Worm (Caenorhabditis elegans) whole organism, L3 larva: ENCODE data around the gene F28C6.8.

ENCODE experiments used
- ZK546.5 ChIP-seq: sonication (generic microtip); optimal IDR thresholded peaks from 2 replicates; lab custom pipeline; 2017; ENCODE audit warnings: missing biosample characterization, missing genetic modification characterization
- aly-2 ChIP-seq: fragments of 150-350 bp; optimal IDR thresholded peaks from 2 replicates; lab custom pipeline; 2014; ENCODE audit warnings: missing biosample characterization, missing genetic modification characterization
- ama-1 ChIP-seq: fragments of 150-350 bp; optimal IDR thresholded peaks from 2 replicates; lab custom pipeline; 2018
- ceh-16 ChIP-seq: sonication (generic microtip); optimal IDR thresholded peaks from 2 replicates; lab custom pipeline; 2017; ENCODE audit warnings: missing biosample characterization, missing genetic modification characterization
- ceh-82 ChIP-seq: fragments of 150-350 bp; optimal IDR thresholded peaks from 2 replicates; lab custom pipeline; 2014; ENCODE audit warnings: missing biosample characterization, missing genetic modification characterization
- ceh-9 ChIP-seq: sonication (generic microtip); optimal IDR thresholded peaks from 2 replicates; lab custom pipeline; 2018; ENCODE audit warnings: missing biosample characterization, missing genetic modification characterization
- daf-12 ChIP-seq: fragments of 150-350 bp; optimal IDR thresholded peaks from 2 replicates; lab custom pipeline; 2014; ENCODE audit warnings: missing biosample characterization, missing genetic modification reagents, missing genetic modification characterization
- egl-27 ChIP-seq: sonication (generic microtip); optimal IDR thresholded peaks from 4 replicates; lab custom pipeline; 2017; ENCODE audit warnings: missing biosample characterization, missing genetic modification reagents, missing genetic modification characterization
- egl-5 ChIP-seq: fragments of 150-350 bp; optimal IDR thresholded peaks from 2 replicates; lab custom pipeline; 2017; ENCODE audit warnings: missing biosample characterization, missing genetic modification reagents, missing genetic modification characterization, inconsistent platforms
- elt-2 ChIP-seq: sonication (generic microtip); optimal IDR thresholded peaks from 2 replicates; lab custom pipeline; 2016; ENCODE audit warnings: missing genetic modification reagents, mild to moderate bottlenecking, missing genetic modification characterization, missing compliant biosample characterization
- eor-1 ChIP-seq, 2 experiments: fragments of 150-350 bp; optimal IDR thresholded peaks; 2 replicates each; lab custom pipeline; 2014 to 2018; ENCODE audit warnings: missing biosample characterization in 2 of 2, missing genetic modification characterization in 2 of 2
- fkh-10 ChIP-seq: sonication (generic microtip); optimal IDR thresholded peaks from 2 replicates; lab custom pipeline; 2017; ENCODE audit warnings: missing biosample characterization, missing genetic modification reagents, missing genetic modification characterization
- fos-1 ChIP-seq: fragments of 150-350 bp; optimal IDR thresholded peaks from 2 replicates; lab custom pipeline; 2014; ENCODE audit warnings: missing biosample characterization, missing genetic modification characterization
- hmg-11 ChIP-seq: sonication (generic microtip); optimal IDR thresholded peaks from 2 replicates; lab custom pipeline; 2016; ENCODE audit warnings: missing genetic modification characterization, missing compliant biosample characterization
- jun-1 ChIP-seq: fragments of 150-350 bp; optimal IDR thresholded peaks from 2 replicates; lab custom pipeline; 2014; ENCODE audit warnings: missing biosample characterization, missing genetic modification reagents, missing genetic modification characterization
- lin-15B ChIP-seq: fragments of 150-350 bp; optimal IDR thresholded peaks from 2 replicates; lab custom pipeline; 2014; ENCODE audit warnings: missing biosample characterization, missing genetic modification characterization
- lin-39 ChIP-seq: fragments of 150-350 bp; optimal IDR thresholded peaks from 2 replicates; lab custom pipeline; 2018; ENCODE audit warnings: missing biosample characterization, missing genetic modification reagents, missing genetic modification characterization
- lsy-12 ChIP-seq: sonication (generic microtip); optimal IDR thresholded peaks from 2 replicates; lab custom pipeline; 2016; ENCODE audit warnings: mild to moderate bottlenecking, missing genetic modification characterization, missing compliant biosample characterization
- mml-1 ChIP-seq: fragments of 150-350 bp; sonication (generic microtip); optimal IDR thresholded peaks from 3 replicates; lab custom pipeline; 2014; ENCODE audit warnings: missing biosample characterization, missing genetic modification characterization
- nfya-1 ChIP-seq: sonication (generic microtip); optimal IDR thresholded peaks from 2 replicates; lab custom pipeline; 2017; ENCODE audit warnings: missing genetic modification characterization, mild to moderate bottlenecking, missing compliant biosample characterization, antibody characterized with exemption, moderate library complexity; ENCODE audit not compliant: insufficient read depth
- nhr-11 ChIP-seq: fragments of 150-350 bp; optimal IDR thresholded peaks from 2 replicates; lab custom pipeline; 2014; ENCODE audit warnings: missing biosample characterization, missing genetic modification characterization
- nhr-12 ChIP-seq: fragments of 150-350 bp; optimal IDR thresholded peaks from 2 replicates; lab custom pipeline; 2014; ENCODE audit warnings: missing biosample characterization, missing genetic modification characterization
- nhr-23 ChIP-seq: fragments of 150-350 bp; optimal IDR thresholded peaks from 2 replicates; lab custom pipeline; 2014; ENCODE audit warnings: missing biosample characterization, missing genetic modification reagents, missing genetic modification characterization
- nhr-25 ChIP-seq: sonication (generic microtip); optimal IDR thresholded peaks from 2 replicates; lab custom pipeline; 2017; ENCODE audit warnings: missing biosample characterization, missing genetic modification characterization
- nhr-43 ChIP-seq: sonication (generic microtip); optimal IDR thresholded peaks from 2 replicates; lab custom pipeline; 2016; ENCODE audit warnings: mild to moderate bottlenecking, missing genetic modification characterization, missing compliant biosample characterization; ENCODE audit not compliant: poor library complexity, severe bottlenecking
- nhr-67 ChIP-seq: fragments of 150-350 bp; optimal IDR thresholded peaks from 2 replicates; lab custom pipeline; 2014; ENCODE audit warnings: missing biosample characterization, missing genetic modification characterization
- nhr-76 ChIP-seq: fragments of 150-350 bp; sonication (generic microtip); optimal IDR thresholded peaks from 5 replicates; lab custom pipeline; 2014; ENCODE audit warnings: missing biosample characterization, missing genetic modification characterization
- pha-4 ChIP-seq: fragments of 150-350 bp; optimal IDR thresholded peaks from 2 replicates; lab custom pipeline; 2014; ENCODE audit warnings: missing biosample characterization, missing genetic modification reagents, missing genetic modification characterization
- skn-1 ChIP-seq: fragments of 150-350 bp; optimal IDR thresholded peaks from 2 replicates; lab custom pipeline; 2014; ENCODE audit warnings: missing biosample characterization, missing genetic modification characterization
- snpc-4 ChIP-seq: fragments of 150-350 bp; optimal IDR thresholded peaks from 2 replicates; lab custom pipeline; 2014; ENCODE audit warnings: missing biosample characterization, missing genetic modification characterization
- tbx-2 ChIP-seq: sonication (generic microtip); optimal IDR thresholded peaks from 2 replicates; lab custom pipeline; 2016; ENCODE audit warnings: mild to moderate bottlenecking, missing genetic modification characterization, missing compliant biosample characterization
- unc-39 ChIP-seq: sonication (generic microtip); optimal IDR thresholded peaks from 4 replicates; lab custom pipeline; 2017; ENCODE audit warnings: missing biosample characterization, missing genetic modification characterization
- ztf-11 ChIP-seq: fragments of 150-350 bp; optimal IDR thresholded peaks from 2 replicates; lab custom pipeline; 2014; ENCODE audit warnings: missing biosample characterization, missing genetic modification characterization
- ztf-4 ChIP-seq: fragments of 150-350 bp; optimal IDR thresholded peaks from 2 replicates; lab custom pipeline; 2014; ENCODE audit warnings: missing biosample characterization, missing genetic modification characterization

Gene F28C6.8

ce11 chrII:8600165-8600564 is 6.5 kb upstream of the F28C6.8 start, which contains the start of gene pigg-1:
Gene pigg-1 (minus strand): TSS chrII:8600265.
- TF ChIP-seq ztf-11: no peak
- TF ChIP-seq ama-1: no peak
- TF ChIP-seq egl-5: no peak
- TF ChIP-seq unc-39 (tag; lab: Kevin White, UChicago): no peak
- TF ChIP-seq jun-1 (tag; lab: Kevin White, UChicago): no peak
- TF ChIP-seq ceh-16: no peak
- no peak for TF ChIP-seq nhr-25 (tag; lab: Kevin White, UChicago)
- TF ChIP-seq daf-12: no peak

- TF ChIP-seq lin-15B (tag; lab: Kevin White, UChicago) (peak; percentile 76), nhr-43 (tag; lab: Kevin White, UChicago) (no peak), nhr-25 (tag; lab: Kevin White, UChicago) (peak; percentile 28), lin-39 (tag; lab: Kevin White, UChicago) (peak; percentile 74), ZK546.5 (tag; lab: Kevin White, UChicago) (no peak), nhr-23 (tag; lab: Kevin White, UChicago) (peak; percentile 69), nfya-1 (tag; lab: Kevin White, UChicago) (peak; percentile 81), snpc-4 (tag; lab: Kevin White, UChicago) (peak; percentile 90), elt-2 (tag; lab: Kevin White, UChicago) (peak; percentile 35), skn-1 (tag; lab: Kevin White, UChicago) (no peak), egl-5 (peak; percentile 62), jun-1 (tag; lab: Kevin White, UChicago) (peak; percentile 42)
These were observed 4.2 kb upstream of the F28C6.8 start, which contains the start of the genes cpf-1 and rpl-26 for ce11 chrII:8602337-8602944. Gene cpf-1 (minus strand): TSS chrII:8602440. Gene rpl-26 (plus strand): TSS chrII:8602785.

DNA sequence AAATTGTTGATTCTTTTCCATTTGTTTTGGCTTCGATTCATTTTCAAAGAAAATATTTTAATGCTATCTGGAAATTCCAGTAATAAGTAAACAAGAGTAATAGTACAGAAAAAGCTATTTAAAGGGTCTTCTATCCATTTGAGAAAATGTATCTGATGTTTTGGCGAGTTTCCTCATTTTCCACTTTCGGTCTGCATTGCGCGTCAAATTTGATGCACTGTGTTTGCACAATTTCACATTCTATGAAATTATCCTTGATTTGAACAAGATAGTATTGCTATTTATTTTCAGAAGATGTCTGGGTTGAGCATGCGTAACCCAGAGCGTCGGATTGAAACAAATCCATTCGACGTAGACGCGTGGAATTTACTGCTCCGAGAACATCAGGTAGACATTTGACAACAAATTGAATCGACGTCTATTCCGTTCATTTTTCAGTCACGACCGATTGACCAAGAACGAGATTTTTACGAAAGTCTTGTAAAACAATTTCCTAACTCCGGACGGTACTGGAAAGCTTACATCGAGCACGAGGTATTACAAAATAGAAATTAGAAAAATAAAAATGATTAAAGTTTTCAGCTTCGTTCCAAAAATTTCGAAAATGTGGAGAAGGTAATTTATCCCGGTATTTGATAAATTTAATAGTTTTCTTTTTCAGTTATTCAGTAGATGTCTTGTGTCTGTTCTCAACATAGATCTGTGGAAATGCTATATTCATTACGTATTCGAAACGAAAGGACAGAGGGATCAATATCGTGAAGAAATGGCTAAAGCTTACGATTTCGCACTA is 2.9 kb upstream of the F28C6.8 start, which contains the start of gene suf-1:
suf-1 (plus strand) TSS at position 280 of the 793 bp plus-strand sequence.
- TF ChIP-seq eor-1 (tag; optimal IDR thresholded peaks at IDR 0.05; lab: Kevin White, UChicago) (no peak), hmg-11 (tag; lab: Kevin White, UChicago) (no peak), daf-12 (no peak), ztf-4 (tag; lab: Kevin White, UChicago) (no peak), ama-1 (peak; percentile 30), lsy-12 (tag; lab: Kevin White, UChicago) (peak; percentile 11), nhr-76 (tag; lab: Kevin White, UChicago) (peak; percentile 18), mml-1 (tag; lab: Kevin White, UChicago) (no peak), nhr-43 (tag; lab: Kevin White, UChicago) (no peak), elt-2 (tag; lab: Kevin White, UChicago) (peak; percentile 24), nhr-12 (tag; lab: Kevin White, UChicago) (no peak), ceh-9 (no peak), ceh-16 (no peak), nhr-67 (tag; lab: Kevin White, UChicago) (no peak), skn-1 (tag; lab: Kevin White, UChicago) (no peak), aly-2 (tag; lab: Kevin White, UChicago) (no peak), tbx-2 (tag; lab: Kevin White, UChicago) (no peak), lin-15B (tag; lab: Kevin White, UChicago) (no peak), unc-39 (tag; lab: Kevin White, UChicago) (no peak), ceh-82 (peak; percentile 22), ZK546.5 (tag; lab: Kevin White, UChicago) (no peak), egl-27 (tag; lab: Kevin White, UChicago) (no peak), pha-4 (tag; lab: Kevin White, UChicago) (no peak), snpc-4 (tag; lab: Kevin White, UChicago) (no peak), lin-39 (tag; lab: Kevin White, UChicago) (no peak), fkh-10 (no peak), fos-1 (tag; lab: Kevin White, UChicago) (no peak)

DNA sequence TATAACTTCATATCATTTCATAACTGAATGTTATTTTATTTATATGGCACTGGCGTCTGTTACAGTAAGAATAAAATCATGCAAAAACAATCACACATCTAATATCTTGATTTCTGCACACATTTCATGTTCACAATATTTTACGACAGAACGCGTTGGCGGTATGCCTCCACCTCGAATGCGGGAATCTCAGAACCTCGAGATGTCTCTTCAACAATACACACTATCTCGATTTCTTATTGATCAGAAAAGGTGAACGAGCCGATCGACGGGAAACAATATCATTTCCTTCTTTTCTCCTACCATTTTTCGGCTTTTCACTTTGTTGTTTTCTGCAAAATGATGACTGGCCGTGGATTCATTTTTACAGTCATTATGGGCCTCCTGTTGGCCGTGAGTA is 1.0 kb downstream of the F28C6.8 start, which contains the start of gene F28C6.10:
F28C6.10 (plus strand) TSS at position 301 of the 400 bp plus-strand sequence.
- no peak for TF ChIP-seq pha-4 (tag; lab: Kevin White, UChicago)
- TF ChIP-seq nhr-11 (tag; lab: Kevin White, UChicago): no peak
- no peak for TF ChIP-seq ztf-11
- TF ChIP-seq nhr-67 (tag; lab: Kevin White, UChicago): no peak
- no peak for TF ChIP-seq elt-2 (tag; lab: Kevin White, UChicago)
- TF ChIP-seq lin-39 (tag; lab: Kevin White, UChicago): no peak
- TF ChIP-seq ceh-16: no peak
- no peak for TF ChIP-seq skn-1 (tag; lab: Kevin White, UChicago)
- TF ChIP-seq jun-1 (tag; lab: Kevin White, UChicago): no peak
- no peak for TF ChIP-seq ceh-82
- TF ChIP-seq fkh-10: no peak
- no peak for TF ChIP-seq ama-1
- TF ChIP-seq, all 47 proteins: peak for 0
